Fruit fly (Drosophila melanogaster) whole organism, prepupa: ENCODE measurements around the gene CG7362.

ENCODE experiments used
- CG10631 ChIP-seq: fragments of 200-800 bp; sonication (Bioruptor generic); optimal IDR thresholded peaks from 2 replicates; lab custom pipeline; 2016; ENCODE audit warnings: missing biosample characterization, missing genetic modification characterization
- CG10669 ChIP-seq: fragments of 200-800 bp; sonication (Bioruptor generic); optimal IDR thresholded peaks from 3 replicates; lab custom pipeline; 2018; ENCODE audit warnings: missing biosample characterization, mild to moderate bottlenecking, missing genetic modification characterization, moderate library complexity
- CG11762 ChIP-seq: fragments of 200-800 bp; sonication (Bioruptor generic); optimal IDR thresholded peaks from 3 replicates; lab custom pipeline; 2016; ENCODE audit warnings: missing biosample characterization, missing genetic modification characterization; ENCODE audit not compliant: insufficient read depth
- CG15336 ChIP-seq: fragments of 200-800 bp; sonication (Bioruptor generic); IDR thresholded peaks from 2 replicates; pipeline ENCODE4 v1.3.6; 2022; ENCODE audit warnings: missing biosample characterization, missing genetic modification characterization
- CG16779 ChIP-seq: fragments of 200-800 bp; sonication (Bioruptor generic); optimal IDR thresholded peaks from 3 replicates; lab custom pipeline; 2017; ENCODE audit warnings: missing biosample characterization, mild to moderate bottlenecking, missing genetic modification characterization
- CG3032 ChIP-seq: fragments of 200-800 bp; optimal IDR thresholded peaks from 2 replicates; lab custom pipeline; 2019; ENCODE audit warnings: missing biosample characterization, mild to moderate bottlenecking, missing genetic modification characterization, moderate library complexity
- CG31627 ChIP-seq: fragments of 200-800 bp; sonication (Bioruptor generic); optimal IDR thresholded peaks from 3 replicates; lab custom pipeline; 2016; ENCODE audit warnings: missing biosample characterization, missing genetic modification characterization
- CG32006 ChIP-seq: fragments of 200-800 bp; sonication (Bioruptor generic); optimal IDR thresholded peaks from 3 replicates; lab custom pipeline; 2017; ENCODE audit warnings: missing biosample characterization, mild to moderate bottlenecking, missing genetic modification characterization
- CG3919 ChIP-seq: fragments of 200-800 bp; sonication (Bioruptor generic); optimal IDR thresholded peaks from 3 replicates; lab custom pipeline; 2016; ENCODE audit warnings: missing biosample characterization, missing genetic modification characterization
- CG4318 ChIP-seq: fragments of 200-800 bp; sonication (Bioruptor generic); optimal IDR thresholded peaks from 3 replicates; lab custom pipeline; 2017; ENCODE audit warnings: missing biosample characterization, mild to moderate bottlenecking, missing genetic modification characterization
- CG6163 ChIP-seq: fragments of 200-800 bp; sonication (Bioruptor generic); IDR thresholded peaks from 3 replicates; pipeline ENCODE4 v1.3.6; 2022; ENCODE audit warnings: missing biosample characterization, missing genetic modification characterization
- CG6276 ChIP-seq: fragments of 200-800 bp; sonication (Bioruptor generic); optimal IDR thresholded peaks from 2 replicates; lab custom pipeline; 2017; ENCODE audit warnings: missing biosample characterization, mild to moderate bottlenecking, missing genetic modification characterization
- CG6792 ChIP-seq: fragments of 200-800 bp; sonication (Bioruptor generic); optimal IDR thresholded peaks from 3 replicates; lab custom pipeline; 2016; ENCODE audit warnings: missing biosample characterization, missing genetic modification characterization
- CG6808 ChIP-seq: fragments of 200-800 bp; sonication (Bioruptor generic); optimal IDR thresholded peaks from 3 replicates; lab custom pipeline; 2017; ENCODE audit warnings: missing biosample characterization, missing genetic modification characterization, mild to moderate bottlenecking, moderate library complexity, missing genetic modification reagents
- CG6854 ChIP-seq: fragments of 200-800 bp; sonication (Bioruptor generic); optimal IDR thresholded peaks from 2 replicates; lab custom pipeline; 2017; ENCODE audit warnings: missing biosample characterization, mild to moderate bottlenecking, missing genetic modification characterization
- CG7368 ChIP-seq: fragments of 200-800 bp; sonication (Bioruptor generic); optimal IDR thresholded peaks from 3 replicates; lab custom pipeline; 2016; ENCODE audit warnings: missing biosample characterization, missing genetic modification characterization
- CG8119 ChIP-seq: fragments of 200-800 bp; sonication (Bioruptor generic); IDR thresholded peaks from 3 replicates; pipeline ENCODE4 v1.3.6; 2022; ENCODE audit warnings: missing biosample characterization, missing genetic modification characterization
- CG8319 ChIP-seq: fragments of 200-800 bp; sonication (Bioruptor generic); optimal IDR thresholded peaks from 3 replicates; lab custom pipeline; 2016; ENCODE audit warnings: missing biosample characterization, missing genetic modification characterization
- CG8632 ChIP-seq: fragments of 200-800 bp; sonication (Bioruptor generic); optimal IDR thresholded peaks from 3 replicates; lab custom pipeline; 2016; ENCODE audit warnings: missing biosample characterization, missing genetic modification characterization
- Eip75B ChIP-seq: fragments of 200-800 bp; sonication (Bioruptor generic); optimal IDR thresholded peaks from 3 replicates; lab custom pipeline; 2016; ENCODE audit warnings: missing biosample characterization, missing genetic modification characterization
- Eip78C ChIP-seq: fragments of 200-800 bp; sonication (Bioruptor generic); peaks from one replicate; lab custom pipeline; 2016; ENCODE audit warnings: missing biosample characterization, missing genetic modification characterization
- Eip93F ChIP-seq: fragments of 200-800 bp; sonication (Bioruptor generic); optimal IDR thresholded peaks from 2 replicates; lab custom pipeline; 2016; ENCODE audit warnings: missing biosample characterization, mild to moderate bottlenecking, missing genetic modification characterization
- Ets96B ChIP-seq: fragments of 200-800 bp; optimal IDR thresholded peaks from 2 replicates; lab custom pipeline; 2019; ENCODE audit warnings: missing biosample characterization, mild to moderate bottlenecking, missing genetic modification characterization, moderate library complexity
- Gug ChIP-seq: fragments of 200-800 bp; sonication (Bioruptor generic); IDR thresholded peaks from 2 replicates; pipeline ENCODE4 v1.3.6; 2022; ENCODE audit warnings: missing biosample characterization, missing genetic modification characterization
- Hr39 ChIP-seq: fragments of 200-800 bp; sonication (Bioruptor generic); optimal IDR thresholded peaks from 2 replicates; lab custom pipeline; 2016; ENCODE audit warnings: missing biosample characterization, missing genetic modification characterization
- Hr4 ChIP-seq: fragments of 200-800 bp; sonication (Bioruptor generic); optimal IDR thresholded peaks from 3 replicates; lab custom pipeline; 2016; ENCODE audit warnings: missing biosample characterization, missing genetic modification characterization
- Lpt ChIP-seq: fragments of 200-800 bp; sonication (Bioruptor generic); optimal IDR thresholded peaks from 3 replicates; lab custom pipeline; 2016; ENCODE audit warnings: missing biosample characterization, missing genetic modification characterization
- Met ChIP-seq: fragments of 200-800 bp; sonication (Bioruptor generic); optimal IDR thresholded peaks from 3 replicates; lab custom pipeline; 2016; ENCODE audit warnings: missing biosample characterization, missing genetic modification characterization
- OdsH ChIP-seq: fragments of 200-800 bp; sonication (Bioruptor generic); optimal IDR thresholded peaks from 3 replicates; lab custom pipeline; 2016; ENCODE audit warnings: missing biosample characterization, missing genetic modification characterization
- Sox102F ChIP-seq: fragments of 200-800 bp; sonication (Bioruptor generic); optimal IDR thresholded peaks from 2 replicates; lab custom pipeline; 2016; ENCODE audit warnings: missing biosample characterization, mild to moderate bottlenecking, missing genetic modification characterization
- Sox15 ChIP-seq: fragments of 200-800 bp; sonication (Bioruptor generic); optimal IDR thresholded peaks from 3 replicates; lab custom pipeline; 2016; ENCODE audit warnings: missing biosample characterization, missing genetic modification characterization
- acj6 ChIP-seq: fragments of 200-800 bp; sonication (Bioruptor generic); optimal IDR thresholded peaks from 3 replicates; lab custom pipeline; 2016; ENCODE audit warnings: missing biosample characterization, missing genetic modification characterization
- cyc ChIP-seq: fragments of 200-800 bp; sonication (Bioruptor generic); optimal IDR thresholded peaks from 3 replicates; lab custom pipeline; 2016; ENCODE audit warnings: missing biosample characterization, missing genetic modification characterization
- dac ChIP-seq: fragments of 200-800 bp; sonication (Bioruptor generic); optimal IDR thresholded peaks from 2 replicates; lab custom pipeline; 2017; ENCODE audit warnings: missing biosample characterization, mild to moderate bottlenecking, missing genetic modification characterization
- eg ChIP-seq: fragments of 200-800 bp; sonication (Bioruptor generic); IDR thresholded peaks from 3 replicates; pipeline ENCODE4 v1.3.6; 2022; ENCODE audit warnings: missing biosample characterization, missing genetic modification characterization
- esn ChIP-seq: fragments of 200-800 bp; sonication (Bioruptor generic); optimal IDR thresholded peaks from 2 replicates; lab custom pipeline; 2016; ENCODE audit warnings: missing biosample characterization, mild to moderate bottlenecking, missing genetic modification characterization, moderate library complexity
- fd85E ChIP-seq: fragments of 200-800 bp; sonication (Bioruptor generic); optimal IDR thresholded peaks from 3 replicates; lab custom pipeline; 2016; ENCODE audit warnings: missing biosample characterization, missing genetic modification characterization
- fkh ChIP-seq: fragments of 200-800 bp; sonication (Bioruptor generic); optimal IDR thresholded peaks from 3 replicates; lab custom pipeline; 2017; ENCODE audit warnings: missing biosample characterization, mild to moderate bottlenecking, missing genetic modification characterization, moderate library complexity
- lz ChIP-seq: fragments of 200-800 bp; sonication (Bioruptor generic); optimal IDR thresholded peaks from 3 replicates; lab custom pipeline; 2016; ENCODE audit warnings: missing biosample characterization, missing genetic modification characterization
- net ChIP-seq: fragments of 200-800 bp; sonication (Bioruptor generic); optimal IDR thresholded peaks from 3 replicates; lab custom pipeline; 2016; ENCODE audit warnings: missing biosample characterization, missing genetic modification characterization
- pdm3 ChIP-seq: fragments of 200-800 bp; sonication (Bioruptor generic); optimal IDR thresholded peaks from 3 replicates; lab custom pipeline; 2016; ENCODE audit warnings: missing biosample characterization, missing genetic modification characterization
- ss ChIP-seq, 2 experiments: fragments of 200-800 bp; sonication (Bioruptor generic); optimal IDR thresholded peaks; 2 replicates in 1 of 2; 3 replicates in 1 of 2; lab custom pipeline; 2017 to 2018; ENCODE audit warnings: mild to moderate bottlenecking in 2 of 2, missing biosample characterization in 2 of 2, missing genetic modification characterization in 2 of 2, moderate library complexity in 1 of 2
- svp ChIP-seq: fragments of 200-800 bp; sonication (Bioruptor generic); peaks from one replicate; lab custom pipeline; 2016; ENCODE audit warnings: missing biosample characterization, missing genetic modification characterization
- topi ChIP-seq: fragments of 200-800 bp; sonication (Bioruptor generic); optimal IDR thresholded peaks from 3 replicates; lab custom pipeline; 2016; ENCODE audit warnings: missing biosample characterization, missing genetic modification characterization
- vri ChIP-seq: fragments of 200-800 bp; sonication (Bioruptor generic); optimal IDR thresholded peaks from 3 replicates; lab custom pipeline; 2016; ENCODE audit warnings: missing biosample characterization, mild to moderate bottlenecking, missing genetic modification characterization

The CG7362 gene

DNA sequence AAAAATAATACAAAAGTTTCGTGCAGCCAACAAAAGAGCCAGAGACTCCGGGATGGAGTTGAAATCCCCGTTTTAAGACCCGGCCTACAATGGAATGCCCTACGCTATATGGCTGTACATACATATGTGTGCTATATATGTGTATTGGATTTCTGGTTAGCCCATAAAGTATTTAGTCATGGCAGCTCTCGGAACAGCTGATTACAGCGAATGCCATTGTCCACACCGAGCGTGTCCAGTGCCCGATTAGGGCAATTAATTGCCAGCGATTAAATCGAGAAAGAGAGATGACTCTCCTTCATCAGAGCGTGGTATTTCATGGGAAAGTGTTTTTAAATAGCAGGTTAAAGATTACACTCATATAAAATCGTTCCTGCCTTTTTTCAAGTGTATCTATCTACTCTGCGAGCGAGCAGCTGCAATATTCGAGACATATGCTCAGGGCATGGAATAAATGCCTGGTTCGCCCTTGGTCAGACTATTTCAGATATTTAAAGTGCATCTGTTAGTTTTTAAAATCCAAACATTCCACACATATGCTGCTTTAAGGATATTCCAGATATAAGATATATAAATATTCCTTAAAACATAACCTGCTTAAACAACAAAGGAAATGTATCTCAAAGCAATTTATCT is 37.1 kb downstream of the CG7362 start (continued):
- peak; percentile 30 for TF ChIP-seq vri
- TF ChIP-seq CG31627 (GFP tag; lab: Kevin White, UChicago): no peak
- peak; percentile 27 for TF ChIP-seq pdm3
- TF ChIP-seq acj6 (GFP tag; lab: Kevin White, UChicago): peak; percentile 44
- no peak for TF ChIP-seq CG6792
- no peak for TF ChIP-seq CG6808 (GFP tag; lab: Kevin White, UChicago)
- peak; percentile 15 for TF ChIP-seq Hr39 (GFP tag; lab: Kevin White, UChicago)
- TF ChIP-seq Eip75B (GFP tag; lab: Kevin White, UChicago): no peak
- no peak for TF ChIP-seq fkh (GFP tag; lab: Kevin White, UChicago)
- TF ChIP-seq Lpt (GFP tag; lab: Kevin White, UChicago): no peak
- peak; percentile 58 for TF ChIP-seq CG3032
- no peak for TF ChIP-seq CG16779 (tag; lab: Kevin White, UChicago)
- no peak for TF ChIP-seq dac (GFP tag; lab: Kevin White, UChicago)
- TF ChIP-seq CG6163: no peak
- TF ChIP-seq lz: no peak
- no peak for TF ChIP-seq CG8319
- TF ChIP-seq CG8632 (GFP tag; lab: Kevin White, UChicago): no peak
- peak; percentile 4 for TF ChIP-seq Met
- no peak for TF ChIP-seq CG6854 (GFP tag; lab: Kevin White, UChicago)
- TF ChIP-seq ss (GFP tag; optimal IDR thresholded peaks at IDR 0.05; lab: Kevin White, UChicago): peak in 1 of 2 experiments; percentile 57
- TF ChIP-seq CG7368 (GFP tag; lab: Kevin White, UChicago): no peak
- TF ChIP-seq Gug (GFP tag; lab: Robert Waterston, UW): no peak
- peak; percentile 48; the same call in 1 of the 3 replicates for TF ChIP-seq eg (GFP tag; lab: Robert Waterston, UW)
- peak; percentile 32; the same call in 1 of the 2 replicates for TF ChIP-seq CG15336
- TF ChIP-seq CG4318 (GFP tag; lab: Kevin White, UChicago): no peak
- no peak for TF ChIP-seq CG3919 (GFP tag; lab: Kevin White, UChicago)
- TF ChIP-seq esn (GFP tag; lab: Kevin White, UChicago): no peak
- TF ChIP-seq Hr4: peak; percentile 10
- TF ChIP-seq OdsH (GFP tag; lab: Kevin White, UChicago): peak; percentile 31

dm6 chr3R:14716188-14717075 is 37.8 kb downstream of the CG7362 start:
- TF ChIP-seq ss (GFP tag; optimal IDR thresholded peaks at IDR 0.05; lab: Kevin White, UChicago): peak; percentile 57 to 67
- peak; percentile 58 for TF ChIP-seq Ets96B (tag; lab: Kevin White, UChicago)
- TF ChIP-seq vri: peak; percentile 24
- no peak for TF ChIP-seq Lpt (GFP tag; lab: Kevin White, UChicago)
- no peak for TF ChIP-seq fd85E
- TF ChIP-seq net (GFP tag; lab: Kevin White, UChicago): no peak
- peak; percentile 70 for TF ChIP-seq CG6854 (GFP tag; lab: Kevin White, UChicago)
- TF ChIP-seq Hr39 (GFP tag; lab: Kevin White, UChicago): peak; percentile 18
- TF ChIP-seq topi (GFP tag; lab: Kevin White, UChicago): peak; percentile 42
- peak; percentile 28 for TF ChIP-seq CG31627 (GFP tag; lab: Kevin White, UChicago)
- TF ChIP-seq CG8632 (GFP tag; lab: Kevin White, UChicago): peak; percentile 28
- TF ChIP-seq CG7368 (GFP tag; lab: Kevin White, UChicago): no peak
- TF ChIP-seq Sox15: no peak
- TF ChIP-seq dac (GFP tag; lab: Kevin White, UChicago): no peak
- TF ChIP-seq CG6163: no peak
- TF ChIP-seq CG3032: peak; percentile 61
- peak; percentile 32 for TF ChIP-seq CG10669 (GFP tag; lab: Kevin White, UChicago)
- TF ChIP-seq esn (GFP tag; lab: Kevin White, UChicago): peak; percentile 44
- no peak for TF ChIP-seq CG16779 (tag; lab: Kevin White, UChicago)
- peak; percentile 4 for TF ChIP-seq Eip75B (GFP tag; lab: Kevin White, UChicago)
- peak; percentile 5 for TF ChIP-seq Sox102F (GFP tag; lab: Kevin White, UChicago)
- TF ChIP-seq CG6276 (GFP tag; lab: Kevin White, UChicago): no peak
- peak; percentile 81 for TF ChIP-seq svp (GFP tag; lab: Kevin White, UChicago)
- no peak for TF ChIP-seq CG3919 (GFP tag; lab: Kevin White, UChicago)
- peak; percentile 43 for TF ChIP-seq CG32006 (GFP tag; lab: Kevin White, UChicago)
- peak; percentile 80 for TF ChIP-seq Eip78C (GFP tag; lab: Kevin White, UChicago)
- peak; percentile 20 for TF ChIP-seq OdsH (GFP tag; lab: Kevin White, UChicago)
- TF ChIP-seq CG8119 (GFP tag; lab: Robert Waterston, UW): peak; percentile 48; the same call in 1 of the 3 replicates
- TF ChIP-seq Gug (GFP tag; lab: Robert Waterston, UW): no peak
- no peak for TF ChIP-seq fkh (GFP tag; lab: Kevin White, UChicago)
- peak; percentile 47 for TF ChIP-seq CG10631
- no peak for TF ChIP-seq cyc (GFP tag; lab: Kevin White, UChicago)
- no peak for TF ChIP-seq CG11762 (GFP tag; lab: Kevin White, UChicago)
- peak; percentile 23 for TF ChIP-seq Eip93F
